Fruit fly (Drosophila melanogaster) whole organism, embryonic: ENCODE data around the gene Inx3.

Experiments
- Blimp-1 ChIP-seq: fragments of 200-800 bp; sonication (Bioruptor generic); optimal IDR thresholded peaks from 3 replicates; lab custom pipeline; 2018; ENCODE audit warnings: missing biosample characterization, missing genetic modification characterization, mild to moderate bottlenecking, moderate library complexity, missing genetic modification reagents
- CG10209 ChIP-seq: fragments of 200-800 bp; sonication (Bioruptor generic); optimal IDR thresholded peaks from 3 replicates; lab custom pipeline; 2017; ENCODE audit warnings: missing biosample characterization, mild to moderate bottlenecking, missing genetic modification characterization, missing genetic modification reagents
- CG10267 ChIP-seq: fragments of 200-800 bp; sonication (Bioruptor generic); optimal IDR thresholded peaks from 2 replicates; lab custom pipeline; 2018; ENCODE audit warnings: missing biosample characterization, mild to moderate bottlenecking, missing genetic modification characterization, moderate library complexity
- CG12236 ChIP-seq: fragments of 200-800 bp; sonication (Bioruptor generic); optimal IDR thresholded peaks from 2 replicates; lab custom pipeline; 2016; ENCODE audit warnings: missing biosample characterization, missing genetic modification characterization
- CG13894 ChIP-seq: fragments of 200-800 bp; sonication (Bioruptor generic); optimal IDR thresholded peaks from 3 replicates; lab custom pipeline; 2018; ENCODE audit warnings: missing biosample characterization, mild to moderate bottlenecking, missing genetic modification characterization, moderate library complexity
- CG1602 ChIP-seq: fragments of 200-800 bp; sonication (Bioruptor generic); optimal IDR thresholded peaks from 3 replicates; lab custom pipeline; 2016; ENCODE audit warnings: missing biosample characterization, missing genetic modification characterization
- CG17612 ChIP-seq: fragments of 200-800 bp; sonication (Bioruptor generic); IDR thresholded peaks from 2 replicates; pipeline ENCODE4 v1.3.6; 2022; ENCODE audit warnings: missing biosample characterization, missing genetic modification characterization
- CG3065 ChIP-seq: fragments of 200-800 bp; sonication (Bioruptor generic); optimal IDR thresholded peaks from 2 replicates; lab custom pipeline; 2016; ENCODE audit warnings: missing biosample characterization, missing genetic modification characterization
- CG31365 ChIP-seq: fragments of 200-800 bp; sonication (Bioruptor generic); optimal IDR thresholded peaks from 2 replicates; lab custom pipeline; 2018; ENCODE audit warnings: missing biosample characterization, mild to moderate bottlenecking, missing genetic modification characterization
- CG3163 ChIP-seq: fragments of 200-800 bp; sonication (Bioruptor generic); optimal IDR thresholded peaks from 3 replicates; lab custom pipeline; 2016; ENCODE audit warnings: missing biosample characterization, missing genetic modification characterization
- CG34224 ChIP-seq: fragments of 200-800 bp; sonication (Bioruptor generic); IDR thresholded peaks from 3 replicates; pipeline ENCODE4 v1.3.6; 2022; ENCODE audit warnings: missing biosample characterization, missing genetic modification characterization; ENCODE audit not compliant: partially characterized antibody
- CG4424 ChIP-seq: fragments of 200-800 bp; sonication (Bioruptor generic); optimal IDR thresholded peaks from 3 replicates; lab custom pipeline; 2016; ENCODE audit warnings: missing biosample characterization, missing genetic modification characterization
- CG5180 ChIP-seq: fragments of 200-800 bp; sonication (Bioruptor generic); optimal IDR thresholded peaks from 3 replicates; lab custom pipeline; 2017; ENCODE audit warnings: missing biosample characterization, missing genetic modification characterization, mild to moderate bottlenecking, moderate library complexity, missing genetic modification reagents
- CG5245 ChIP-seq: fragments of 200-800 bp; sonication (Bioruptor generic); optimal IDR thresholded peaks from 3 replicates; lab custom pipeline; 2016; ENCODE audit warnings: missing biosample characterization, missing genetic modification characterization
- CG6683 ChIP-seq: fragments of 200-800 bp; sonication (Bioruptor generic); optimal IDR thresholded peaks from 2 replicates; lab custom pipeline; 2017; ENCODE audit warnings: missing biosample characterization, mild to moderate bottlenecking, missing genetic modification characterization, missing genetic modification reagents
- CG9215 ChIP-seq: fragments of 200-800 bp; sonication (Bioruptor generic); IDR thresholded peaks from 2 replicates; pipeline ENCODE4 v1.3.6; 2022; ENCODE audit warnings: missing biosample characterization, missing genetic modification characterization
- CG9609 ChIP-seq: fragments of 200-800 bp; sonication (Bioruptor generic); optimal IDR thresholded peaks from 3 replicates; lab custom pipeline; 2016; ENCODE audit warnings: missing biosample characterization, missing genetic modification characterization
- Dbx ChIP-seq: fragments of 200-800 bp; sonication (Bioruptor generic); IDR thresholded peaks from 3 replicates; pipeline ENCODE4 v1.3.6; 2022; ENCODE audit warnings: missing biosample characterization, missing genetic modification characterization
- Dfd ChIP-seq, 2 experiments: fragments of >200 bp; optimal IDR thresholded peaks; 2 replicates each; lab custom pipeline; 2017; ENCODE audit warnings: missing biosample characterization in 2 of 2, missing genetic modification characterization in 2 of 2
- Dip3 ChIP-seq: fragments of 200-800 bp; sonication (Bioruptor generic); optimal IDR thresholded peaks from 3 replicates; lab custom pipeline; 2016; ENCODE audit warnings: missing biosample characterization, missing genetic modification characterization
- E2f2 ChIP-seq: fragments of 200-800 bp; sonication (Bioruptor generic); IDR thresholded peaks from 2 replicates; pipeline ENCODE4 v1.3.6; 2022; ENCODE audit warnings: missing biosample characterization, missing genetic modification characterization
- HLH4C ChIP-seq: fragments of 200-800 bp; sonication (Bioruptor generic); IDR thresholded peaks from 3 replicates; pipeline ENCODE4 v1.3.6; 2022; ENCODE audit warnings: missing biosample characterization, missing genetic modification characterization; ENCODE audit not compliant: partially characterized antibody
- Hr78 ChIP-seq, 2 experiments: fragments of 200-800 bp in 1 of 2; fragments of >200 bp in 1 of 2; sonication (Bioruptor generic) in 1 of 2; optimal IDR thresholded peaks; 2 replicates each; lab custom pipeline; 2017 to 2019; ENCODE audit warnings: missing biosample characterization in 2 of 2, missing genetic modification characterization in 2 of 2, mild to moderate bottlenecking in 1 of 2, moderate library complexity in 1 of 2
- Kr ChIP-seq: fragments of 200-800 bp; sonication (Bioruptor generic); optimal IDR thresholded peaks from 2 replicates; lab custom pipeline; 2017; ENCODE audit warnings: missing biosample characterization, mild to moderate bottlenecking, missing genetic modification characterization
- NC2α ChIP-seq: fragments of 200-800 bp; sonication (Bioruptor generic); optimal IDR thresholded peaks from 2 replicates; lab custom pipeline; 2016; ENCODE audit warnings: missing biosample characterization, missing genetic modification characterization
- NC2β ChIP-seq: fragments of 200-800 bp; sonication (Bioruptor generic); optimal IDR thresholded peaks from 2 replicates; lab custom pipeline; 2016; ENCODE audit warnings: missing biosample characterization, missing genetic modification characterization
- Nf-YB ChIP-seq: fragments of 200-800 bp; sonication (Bioruptor generic); optimal IDR thresholded peaks from 3 replicates; lab custom pipeline; 2019; ENCODE audit warnings: missing biosample characterization, mild to moderate bottlenecking, missing genetic modification characterization, moderate library complexity
- Poxn ChIP-seq: fragments of 200-800 bp; sonication (Bioruptor generic); IDR thresholded peaks from 2 replicates; pipeline ENCODE4 v1.3.6; 2022; ENCODE audit warnings: missing biosample characterization, missing genetic modification characterization
- Ptx1 ChIP-seq: fragments of 200-800 bp; sonication (Bioruptor generic); IDR thresholded peaks from 2 replicates; pipeline ENCODE4 v1.3.6; 2022; ENCODE audit warnings: missing biosample characterization, missing genetic modification characterization
- Rx ChIP-seq: fragments of 200-800 bp; sonication (Bioruptor generic); IDR thresholded peaks from 2 replicates; pipeline ENCODE4 v1.3.6; 2022; ENCODE audit warnings: missing biosample characterization, missing genetic modification characterization
- Sox102F ChIP-seq: fragments of 200-800 bp; sonication (Bioruptor generic); optimal IDR thresholded peaks from 2 replicates; lab custom pipeline; 2018; ENCODE audit warnings: missing biosample characterization, mild to moderate bottlenecking, missing genetic modification characterization, moderate library complexity
- Spps ChIP-seq: fragments of 200-800 bp; sonication (Bioruptor generic); optimal IDR thresholded peaks from 2 replicates; lab custom pipeline; 2018; ENCODE audit warnings: missing biosample characterization, mild to moderate bottlenecking, missing genetic modification characterization
- croc ChIP-seq: fragments of 200-800 bp; sonication (Bioruptor generic); conservative IDR thresholded peaks from 3 replicates; pipeline ENCODE4 v1.3.6; 2022; ENCODE audit warnings: missing biosample characterization, missing genetic modification characterization
- en ChIP-seq: fragments of 200-800 bp; sonication (Bioruptor generic); optimal IDR thresholded peaks from 2 replicates; lab custom pipeline; 2016; ENCODE audit warnings: missing biosample characterization, missing genetic modification characterization
- ewg ChIP-seq: fragments of 200-800 bp; sonication (Bioruptor generic); optimal IDR thresholded peaks from 3 replicates; lab custom pipeline; 2017; ENCODE audit warnings: mild to moderate bottlenecking, missing biosample characterization, missing genetic modification reagents, missing genetic modification characterization
- hkb ChIP-seq, 2 experiments: fragments of 200-800 bp in 1 of 2; fragments of >200 bp in 1 of 2; sonication (Bioruptor generic) in 1 of 2; IDR thresholded peaks in 1 of 2; optimal IDR thresholded peaks in 1 of 2; 2 replicates each; pipeline versions ENCODE4 v1.3.6 to Lab custom; 2017 to 2022; ENCODE audit warnings: missing biosample characterization in 1 of 2, missing genetic modification characterization in 1 of 2
- knrl ChIP-seq: fragments of 200-800 bp; sonication (Bioruptor generic); IDR thresholded peaks from 3 replicates; pipeline ENCODE4 v1.3.6; 2022; ENCODE audit warnings: missing biosample characterization, missing genetic modification characterization; ENCODE audit not compliant: partially characterized antibody
- mam ChIP-seq: fragments of 200-800 bp; sonication (Bioruptor generic); optimal IDR thresholded peaks from 3 replicates; lab custom pipeline; 2016; ENCODE audit warnings: missing biosample characterization, missing genetic modification characterization
- prd ChIP-seq, 3 experiments: fragments of >200 bp in 2 of 3; fragments of 200-800 bp in 1 of 3; sonication (Bioruptor generic) in 1 of 3; optimal IDR thresholded peaks in 2 of 3; IDR thresholded peaks in 1 of 3; 2 replicates in 2 of 3; 3 replicates in 1 of 3; pipeline versions ENCODE4 v1.3.6 to Lab custom; 2017 to 2022; ENCODE audit warnings: missing biosample characterization in 1 of 3, missing genetic modification characterization in 1 of 3
- pzg ChIP-seq: fragments of 200-800 bp; sonication (Bioruptor generic); optimal IDR thresholded peaks from 3 replicates; lab custom pipeline; 2018; ENCODE audit warnings: missing biosample characterization, mild to moderate bottlenecking, missing genetic modification characterization, moderate library complexity
- repo ChIP-seq: fragments of 200-800 bp; sonication (Bioruptor generic); optimal IDR thresholded peaks from 2 replicates; lab custom pipeline; 2016; ENCODE audit warnings: missing biosample characterization, missing genetic modification characterization
- run ChIP-seq: fragments of 200-800 bp; sonication (Bioruptor generic); optimal IDR thresholded peaks from 3 replicates; lab custom pipeline; 2018; ENCODE audit warnings: missing biosample characterization, mild to moderate bottlenecking, missing genetic modification characterization
- stwl ChIP-seq: fragments of 200-800 bp; sonication (Bioruptor generic); optimal IDR thresholded peaks from 3 replicates; lab custom pipeline; 2018; ENCODE audit warnings: missing biosample characterization, mild to moderate bottlenecking, missing genetic modification characterization, moderate library complexity
- tin ChIP-seq: fragments of 200-800 bp; sonication (Bioruptor generic); optimal IDR thresholded peaks from 3 replicates; lab custom pipeline; 2016; ENCODE audit warnings: missing biosample characterization, missing genetic modification characterization
- ttk ChIP-seq: fragments of 200-800 bp; sonication (Bioruptor generic); IDR thresholded peaks from 2 replicates; pipeline ENCODE4 v2.1.2; 2022; ENCODE audit warnings: missing biosample characterization, missing genetic modification characterization
- unpg ChIP-seq: fragments of 200-800 bp; sonication (Bioruptor generic); optimal IDR thresholded peaks from 3 replicates; lab custom pipeline; 2018; ENCODE audit warnings: missing biosample characterization, mild to moderate bottlenecking, missing genetic modification characterization, moderate library complexity
- wor ChIP-seq: fragments of 200-800 bp; sonication (Bioruptor generic); IDR thresholded peaks from 2 replicates; pipeline ENCODE4 v1.3.6; 2022; ENCODE audit warnings: missing biosample characterization, missing genetic modification characterization
- zen2 ChIP-seq: fragments of 200-800 bp; sonication (Bioruptor generic); IDR thresholded peaks from 3 replicates; pipeline ENCODE4 v1.3.6; 2022; ENCODE audit warnings: missing biosample characterization, missing genetic modification characterization; ENCODE audit not compliant: partially characterized antibody

Gene Inx3

dm6 chr3R:28904816-28905435 lies 45.6 kb upstream of the Inx3 start (continued):
- TF ChIP-seq unpg (GFP tag; lab: Kevin White, UChicago) (peak; percentile 82), pzg (GFP tag; lab: Kevin White, UChicago) (no peak), E2f2 (GFP tag; lab: Robert Waterston, UW) (peak; percentile 60), repo (peak; percentile 59), Dbx (GFP tag; lab: Robert Waterston, UW) (peak; percentile 84), Sox102F (GFP tag; lab: Kevin White, UChicago) (peak; percentile 82), CG10209 (GFP tag; lab: Kevin White, UChicago) (peak; percentile 65), mam (GFP tag; lab: Kevin White, UChicago) (peak; percentile 87), wor (peak; percentile 55), run (tag; lab: Kevin White, UChicago) (no peak), Ptx1 (GFP tag; lab: Robert Waterston, UW) (peak; percentile 85), zen2 (GFP tag; lab: Robert Waterston, UW) (no peak), CG5245 (GFP tag; lab: Kevin White, UChicago) (peak; percentile 22), CG17612 (GFP tag; lab: Robert Waterston, UW) (peak; percentile 68), CG12236 (GFP tag; lab: Kevin White, UChicago) (peak; percentile 32), CG4424 (GFP tag; lab: Kevin White, UChicago) (peak; percentile 48), Blimp-1 (GFP tag; lab: Kevin White, UChicago) (peak; percentile 48), CG31365 (tag; lab: Kevin White, UChicago) (peak; percentile 51), knrl (GFP tag; lab: Robert Waterston, UW) (no peak), Kr (GFP tag; lab: Kevin White, UChicago) (no peak), Rx (peak; percentile 76), CG3065 (peak; percentile 16), prd (optimal IDR thresholded peaks at IDR 0.05; lab: Kevin White, UChicago) (no peak), prd (GFP tag; IDR thresholded peaks at IDR 0.05; lab: Robert Waterston, UW) (peak; percentile 90), stwl (no peak), CG1602 (GFP tag; lab: Kevin White, UChicago) (peak; percentile 41), Poxn (GFP tag; lab: Robert Waterston, UW) (no peak), ttk (GFP tag; lab: Robert Waterston, UW) (peak; percentile 78), croc (no peak; the same call in 2 of the 3 replicates), CG34224 (GFP tag; lab: Robert Waterston, UW) (no peak), Nf-YB (GFP tag; lab: Kevin White, UChicago) (peak; percentile 18), NC2β (GFP tag; lab: Kevin White, UChicago) (peak; percentile 58), CG6683 (no peak), CG3163 (GFP tag; lab: Kevin White, UChicago) (peak; percentile 58), tin (GFP tag; lab: Kevin White, UChicago) (peak; percentile 65), Dip3 (peak; percentile 82), Hr78 (GFP tag; optimal IDR thresholded peaks at IDR 0.05; lab: Kevin White, UChicago) (no peak), CG10267 (tag; lab: Kevin White, UChicago) (peak; percentile 8), ewg (peak; percentile 41), CG13894 (tag; lab: Kevin White, UChicago) (no peak), NC2α (GFP tag; lab: Kevin White, UChicago) (peak; percentile 22), CG9609 (GFP tag; lab: Kevin White, UChicago) (peak; percentile 80), hkb (optimal IDR thresholded peaks at IDR 0.05; lab: Kevin White, UChicago) (no peak), hkb (GFP tag; IDR thresholded peaks at IDR 0.05; lab: Robert Waterston, UW) (peak; percentile 78), CG5180 (GFP tag; lab: Kevin White, UChicago) (no peak), en (GFP tag; lab: Kevin White, UChicago) (peak; percentile 26), Spps (tag; lab: Kevin White, UChicago) (no peak), CG9215 (GFP tag; lab: Robert Waterston, UW) (peak; percentile 81), Dfd (GFP tag; optimal IDR thresholded peaks at IDR 0.05; lab: Kevin White, UChicago) (no peak), HLH4C (GFP tag; lab: Robert Waterston, UW) (no peak)
